Fruit fly (Drosophila melanogaster) whole organism, wandering third instar larva: Measurements from ENCODE around the gene Cpr62Bb.
A peak's percentile ranks its signal among the peaks of the same experiment; 100 is the strongest.

ENCODE experiments used
- Abd-B ChIP-seq: fragments of >200 bp; optimal IDR thresholded peaks from 2 replicates; lab custom pipeline; 2017; ENCODE audit warnings: missing biosample characterization, missing genetic modification characterization
- CG32264 ChIP-seq: fragments of 200-800 bp; sonication (Bioruptor generic); optimal IDR thresholded peaks from 2 replicates; lab custom pipeline; 2016; ENCODE audit warnings: missing biosample characterization, missing genetic modification characterization
- CG9705 ChIP-seq: fragments of 200-800 bp; sonication (Bioruptor generic); optimal IDR thresholded peaks from 2 replicates; lab custom pipeline; 2018; ENCODE audit warnings: missing biosample characterization, mild to moderate bottlenecking, missing genetic modification characterization
- CrebA ChIP-seq: fragments of 200-800 bp; sonication (Bioruptor generic); optimal IDR thresholded peaks from 2 replicates; lab custom pipeline; 2016; ENCODE audit warnings: missing biosample characterization, mild to moderate bottlenecking, missing genetic modification characterization, borderline replicate concordance
- Dfd ChIP-seq: fragments of >200 bp; optimal IDR thresholded peaks from 2 replicates; lab custom pipeline; 2017; ENCODE audit warnings: missing biosample characterization, missing genetic modification characterization
- Dif ChIP-seq: fragments of 200-275, 200-300 bp; sonication (Bioruptor generic); optimal IDR thresholded peaks from 2 replicates; lab custom pipeline; 2018; ENCODE audit warnings: missing biosample characterization, missing genetic modification characterization; ENCODE audit not compliant: partially characterized antibody
- HLH106 ChIP-seq: fragments of 200-800 bp; optimal IDR thresholded peaks from 3 replicates; lab custom pipeline; 2019; ENCODE audit warnings: missing biosample characterization, mild to moderate bottlenecking, missing genetic modification characterization, moderate library complexity
- Hnf4 ChIP-seq: fragments of 200-800 bp; sonication (Bioruptor generic); optimal IDR thresholded peaks from 2 replicates; lab custom pipeline; 2016; ENCODE audit warnings: missing biosample characterization, mild to moderate bottlenecking, missing genetic modification characterization
- Hr78 ChIP-seq: fragments of >200 bp; optimal IDR thresholded peaks from 2 replicates; lab custom pipeline; 2017; ENCODE audit warnings: missing biosample characterization, missing genetic modification characterization
- Hr83 ChIP-seq: fragments of 200-300 bp; sonication (Bioruptor generic); optimal IDR thresholded peaks from 2 replicates; lab custom pipeline; 2016; ENCODE audit warnings: missing biosample characterization, mild to moderate bottlenecking, missing genetic modification characterization, moderate library complexity; ENCODE audit not compliant: poor library complexity, severe bottlenecking
- Jra ChIP-seq: sonication (Bioruptor generic); optimal IDR thresholded peaks from 2 replicates; lab custom pipeline; 2016; ENCODE audit warnings: missing biosample characterization, missing genetic modification characterization
- Myc ChIP-seq: fragments of >200 bp; optimal IDR thresholded peaks from 2 replicates; lab custom pipeline; 2017
- N ChIP-seq: fragments of >200 bp; optimal IDR thresholded peaks from 2 replicates; lab custom pipeline; 2018; ENCODE audit warnings: missing biosample characterization, missing external identifiers, missing genetic modification characterization
- OdsH ChIP-seq: fragments of 200-800 bp; sonication (Bioruptor generic); optimal IDR thresholded peaks from 2 replicates; lab custom pipeline; 2016; ENCODE audit warnings: missing biosample characterization, mild to moderate bottlenecking, missing genetic modification characterization
- Rel ChIP-seq, 2 experiments: fragments of 200-800 bp; sonication (Bioruptor generic) in 1 of 2; optimal IDR thresholded peaks; 2 replicates in 1 of 2; 3 replicates in 1 of 2; lab custom pipeline; 2016 to 2019; ENCODE audit warnings: mild to moderate bottlenecking in 2 of 2, missing biosample characterization in 2 of 2, missing genetic modification characterization in 2 of 2, moderate library complexity in 1 of 2
- Sp1 ChIP-seq: fragments of 200-800 bp; sonication (Bioruptor generic); optimal IDR thresholded peaks from 3 replicates; lab custom pipeline; 2019; ENCODE audit warnings: missing biosample characterization, mild to moderate bottlenecking, missing genetic modification characterization, moderate library complexity
- Vsx2 ChIP-seq: fragments of 200-300, 225-300 bp; sonication (Bioruptor generic); optimal IDR thresholded peaks from 2 replicates; lab custom pipeline; 2018; ENCODE audit warnings: missing biosample characterization, missing genetic modification characterization; ENCODE audit not compliant: partially characterized antibody
- br ChIP-seq: fragments of 200-800 bp; sonication (Bioruptor generic); optimal IDR thresholded peaks from 2 replicates; lab custom pipeline; 2016; ENCODE audit warnings: missing biosample characterization, missing genetic modification characterization
- dl ChIP-seq, 2 experiments: fragments of 175-275, 200-275 bp in 1 of 2; fragments of 200-275 bp in 1 of 2; sonication (Bioruptor generic); optimal IDR thresholded peaks; lab custom pipeline; 2018; ENCODE audit warnings: mild to moderate bottlenecking in 2 of 2, missing biosample characterization in 2 of 2, missing genetic modification characterization in 2 of 2, moderate library complexity in 2 of 2; ENCODE audit not compliant: partially characterized antibody in 2 of 2, insufficient read depth in 1 of 2
- dmrt93B ChIP-seq: fragments of 200-800 bp; sonication (Bioruptor generic); optimal IDR thresholded peaks from 2 replicates; lab custom pipeline; 2018; ENCODE audit warnings: missing biosample characterization, mild to moderate bottlenecking, missing genetic modification characterization
- dsf ChIP-seq: sonication (Bioruptor generic); optimal IDR thresholded peaks from 2 replicates; lab custom pipeline; 2016; ENCODE audit warnings: missing biosample characterization, missing genetic modification characterization, borderline replicate concordance
- ey ChIP-seq: fragments of 200-800 bp; sonication (Bioruptor generic); optimal IDR thresholded peaks from 2 replicates; lab custom pipeline; 2016; ENCODE audit warnings: missing biosample characterization, missing genetic modification characterization
- foxo ChIP-seq, 2 experiments: fragments of 200-800 bp; sonication (Bioruptor generic); optimal IDR thresholded peaks; 2 replicates in 1 of 2; 3 replicates in 1 of 2; lab custom pipeline; 2016 to 2017; ENCODE audit warnings: missing biosample characterization in 2 of 2, missing genetic modification characterization in 2 of 2
- fru ChIP-seq: fragments of 200-800 bp; sonication (Bioruptor generic); optimal IDR thresholded peaks from 3 replicates; lab custom pipeline; 2016; ENCODE audit warnings: missing biosample characterization, mild to moderate bottlenecking, missing genetic modification characterization
- h ChIP-seq: fragments of 200-800 bp; sonication (Bioruptor generic); optimal IDR thresholded peaks from 3 replicates; lab custom pipeline; 2016; ENCODE audit warnings: missing biosample characterization, mild to moderate bottlenecking, missing genetic modification characterization
- jim ChIP-seq: fragments of 175-275, 200-325 bp; sonication (Bioruptor generic); optimal IDR thresholded peaks from 2 replicates; lab custom pipeline; 2016; ENCODE audit warnings: missing biosample characterization, mild to moderate bottlenecking, missing genetic modification characterization
- lola ChIP-seq: fragments of >200 bp; optimal IDR thresholded peaks from 2 replicates; lab custom pipeline; 2017; ENCODE audit warnings: missing biosample characterization, missing genetic modification characterization
- rgr ChIP-seq: fragments of 200-800 bp; sonication (Bioruptor generic); optimal IDR thresholded peaks from 3 replicates; lab custom pipeline; 2016; ENCODE audit warnings: missing biosample characterization, mild to moderate bottlenecking, missing genetic modification characterization
- sv ChIP-seq: fragments of 200-800 bp; sonication (Bioruptor generic); optimal IDR thresholded peaks from 3 replicates; lab custom pipeline; 2016; ENCODE audit warnings: missing biosample characterization, missing genetic modification characterization
- woc ChIP-seq: sonication (Bioruptor generic); optimal IDR thresholded peaks from 2 replicates; lab custom pipeline; 2016; ENCODE audit warnings: missing biosample characterization, mild to moderate bottlenecking, missing genetic modification characterization

Cpr62Bb gene

DNA sequence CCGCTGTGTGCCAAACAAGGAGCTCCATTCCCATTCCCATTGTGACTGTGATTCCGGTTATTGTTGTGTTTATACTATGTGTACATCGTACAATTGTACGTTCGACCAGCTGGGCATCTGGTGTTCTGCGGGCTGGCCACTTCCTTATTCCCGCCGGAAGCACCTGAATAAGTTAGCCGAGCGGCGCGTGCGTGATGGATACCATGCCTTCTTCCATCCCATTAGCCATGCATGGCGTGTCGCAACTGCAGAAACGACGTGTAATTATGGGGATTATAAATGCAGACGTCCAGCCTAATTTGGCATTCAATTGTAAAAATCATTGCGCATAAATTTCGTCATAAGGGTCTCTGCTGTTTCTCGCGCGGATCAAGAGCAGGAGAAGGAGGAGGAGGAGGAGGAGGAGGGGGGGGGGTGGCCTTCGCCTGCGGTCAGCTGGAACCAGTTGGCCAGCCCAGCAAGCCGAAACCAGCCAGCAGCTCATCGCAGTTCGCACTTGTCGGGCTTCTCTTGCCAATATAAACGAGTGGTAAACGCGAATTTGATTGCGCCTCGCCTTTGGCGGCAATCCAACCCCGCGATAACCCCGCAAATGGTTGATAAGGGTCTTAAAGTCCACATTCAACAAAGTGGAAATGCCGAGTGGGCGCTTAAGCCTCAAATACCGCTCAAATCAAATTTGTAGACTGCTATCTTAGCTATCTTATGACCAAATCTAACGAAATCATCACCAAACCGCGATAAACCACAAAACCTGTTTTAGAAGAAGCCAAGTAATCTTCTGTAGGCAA, 31.3 kb upstream of the Cpr62Bb start:
- TF ChIP-seq Hnf4 (GFP tag; lab: Kevin White, UChicago) (peak; percentile 65), CG32264 (GFP tag; lab: Kevin White, UChicago) (no peak)

DNA sequence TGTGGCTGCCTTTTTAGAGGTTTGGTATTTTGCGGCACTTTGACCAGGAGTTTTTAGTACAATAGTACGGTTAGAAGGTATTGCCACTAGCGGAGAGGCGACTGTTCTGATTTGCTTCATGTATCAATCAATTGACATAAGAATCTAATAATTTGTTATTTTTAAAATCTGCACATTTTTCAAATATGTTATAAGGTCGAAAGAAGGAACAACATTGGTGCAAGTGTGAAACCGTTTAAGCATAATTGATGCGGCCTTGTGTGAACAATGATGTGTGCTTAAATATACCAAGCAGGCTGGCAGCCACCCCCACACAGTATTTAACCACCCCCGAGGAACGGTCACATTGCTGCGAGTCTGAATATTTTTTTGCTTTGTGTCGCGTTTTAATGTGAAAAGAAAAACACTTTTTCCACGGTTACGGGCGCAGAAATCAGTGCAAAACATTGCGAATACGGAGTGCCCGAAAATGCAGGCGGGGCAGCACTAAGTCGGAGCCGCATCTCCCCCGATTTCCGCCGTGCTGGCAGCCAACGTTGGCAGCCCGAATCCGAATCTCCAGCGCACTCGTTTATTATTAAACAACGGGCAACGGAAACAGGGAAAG, 30.3 kb upstream of the Cpr62Bb start, which contains the start of the genes HBS1 and CG12025:
Gene HBS1 (minus strand): TSS at position 120 of the 607 bp plus-strand sequence.
Gene CG12025 (plus strand): TSS at position 310 of the 607 bp plus-strand sequence.
- TF ChIP-seq Vsx2 (GFP tag; lab: Kevin White, UChicago) (no peak), Dfd (GFP tag; lab: Kevin White, UChicago) (no peak), woc (GFP tag; lab: Kevin White, UChicago) (peak; percentile 66), N (GFP tag; lab: Kevin White, UChicago) (peak; percentile 53), h (GFP tag; lab: Kevin White, UChicago) (peak; percentile 53), ey (GFP tag; lab: Kevin White, UChicago) (peak; percentile 55), jim (no peak), Rel (GFP tag; optimal IDR thresholded peaks at IDR 0.05; lab: Kevin White, UChicago) (no peak), Rel (tag; optimal IDR thresholded peaks at IDR 0.05; lab: Kevin White, UChicago) (no peak), sv (GFP tag; lab: Kevin White, UChicago) (peak; percentile 5), Sp1 (peak; percentile 44), lola (no peak), Hr83 (no peak), CG32264 (GFP tag; lab: Kevin White, UChicago) (no peak), rgr (GFP tag; lab: Kevin White, UChicago) (peak; percentile 32), Hnf4 (GFP tag; lab: Kevin White, UChicago) (peak; percentile 16), foxo (GFP tag; optimal IDR thresholded peaks at IDR 0.05; lab: Kevin White, UChicago) (peak in 1 of 2 experiments; percentile 59), OdsH (GFP tag; lab: Kevin White, UChicago) (no peak), Abd-B (no peak), dsf (GFP tag; lab: Kevin White, UChicago) (no peak), fru (GFP tag; lab: Kevin White, UChicago) (peak; percentile 14), br (GFP tag; lab: Kevin White, UChicago) (no peak), Myc (lab: Kevin White, UChicago) (no peak), HLH106 (tag; lab: Kevin White, UChicago) (peak; percentile 71), dmrt93B (GFP tag; lab: Kevin White, UChicago) (peak; percentile 41), Jra (GFP tag; lab: Kevin White, UChicago) (peak; percentile 13), Dif (GFP tag; lab: Kevin White, UChicago) (no peak), CrebA (GFP tag; lab: Kevin White, UChicago) (no peak), Hr78 (GFP tag; lab: Kevin White, UChicago) (peak; percentile 4), CG9705 (GFP tag; lab: Kevin White, UChicago) (peak; percentile 45)

- TF ChIP-seq sv (GFP tag; lab: Kevin White, UChicago) (peak; percentile 45), Jra (GFP tag; lab: Kevin White, UChicago) (peak; percentile 60), Sp1 (peak; percentile 46), Hr83 (peak; percentile 88), CG32264 (GFP tag; lab: Kevin White, UChicago) (no peak), dsf (GFP tag; lab: Kevin White, UChicago) (no peak), ey (GFP tag; lab: Kevin White, UChicago) (peak; percentile 36), Dfd (GFP tag; lab: Kevin White, UChicago) (no peak), HLH106 (tag; lab: Kevin White, UChicago) (peak; percentile 51), N (GFP tag; lab: Kevin White, UChicago) (no peak), CG9705 (GFP tag; lab: Kevin White, UChicago) (peak; percentile 46), dmrt93B (GFP tag; lab: Kevin White, UChicago) (peak; percentile 59), foxo (GFP tag; optimal IDR thresholded peaks at IDR 0.05; lab: Kevin White, UChicago) (peak in 1 of 2 experiments; percentile 66), woc (GFP tag; lab: Kevin White, UChicago) (peak; percentile 82), rgr (GFP tag; lab: Kevin White, UChicago) (peak; percentile 48), h (GFP tag; lab: Kevin White, UChicago) (peak; percentile 59), dl (GFP tag; optimal IDR thresholded peaks at IDR 0.05; lab: Kevin White, UChicago; ENCODE audit: insufficient read depth in 1 of 2, partially characterized antibody in 2 of 2) (no peak), Hnf4 (GFP tag; lab: Kevin White, UChicago) (peak; percentile 35), fru (GFP tag; lab: Kevin White, UChicago) (peak; percentile 33), br (GFP tag; lab: Kevin White, UChicago) (peak; percentile 27)
Observed at dm6 chr3L:1861794-1862447, 27.0 kb upstream of the Cpr62Bb start, which contains the start of gene Rap1. Gene Rap1 (minus strand): TSS chr3L:1862239.
